Fruit fly (Drosophila melanogaster) whole organism, prepupa: ENCODE measurements around the gene JTBR.

Source experiments
- Blimp-1 ChIP-seq: fragments of 200-800 bp; sonication (Bioruptor generic); optimal IDR thresholded peaks from 3 replicates; lab custom pipeline; 2017; ENCODE audit warnings: missing biosample characterization, missing genetic modification characterization, mild to moderate bottlenecking, moderate library complexity, missing genetic modification reagents
- CG10631 ChIP-seq: fragments of 200-800 bp; sonication (Bioruptor generic); optimal IDR thresholded peaks from 2 replicates; lab custom pipeline; 2016; ENCODE audit warnings: missing biosample characterization, missing genetic modification characterization
- CG10669 ChIP-seq: fragments of 200-800 bp; sonication (Bioruptor generic); optimal IDR thresholded peaks from 3 replicates; lab custom pipeline; 2018; ENCODE audit warnings: missing biosample characterization, mild to moderate bottlenecking, missing genetic modification characterization, moderate library complexity
- CG11294 ChIP-seq: fragments of 200-800 bp; sonication (Bioruptor generic); IDR thresholded peaks from 2 replicates; pipeline ENCODE4 v1.3.6; 2022; ENCODE audit warnings: missing biosample characterization, missing genetic modification characterization
- CG11902 ChIP-seq: fragments of 200-800 bp; sonication (Bioruptor generic); optimal IDR thresholded peaks from 3 replicates; lab custom pipeline; 2016; ENCODE audit warnings: missing biosample characterization, missing genetic modification characterization
- CG15336 ChIP-seq: fragments of 200-800 bp; sonication (Bioruptor generic); IDR thresholded peaks from 2 replicates; pipeline ENCODE4 v1.3.6; 2022; ENCODE audit warnings: missing biosample characterization, missing genetic modification characterization
- CG1621 ChIP-seq: fragments of 200-800 bp; sonication (Bioruptor generic); optimal IDR thresholded peaks from 3 replicates; lab custom pipeline; 2018; ENCODE audit warnings: missing biosample characterization, mild to moderate bottlenecking, missing genetic modification characterization
- CG3032 ChIP-seq: fragments of 200-800 bp; optimal IDR thresholded peaks from 2 replicates; lab custom pipeline; 2019; ENCODE audit warnings: missing biosample characterization, mild to moderate bottlenecking, missing genetic modification characterization, moderate library complexity
- CG31627 ChIP-seq: fragments of 200-800 bp; sonication (Bioruptor generic); optimal IDR thresholded peaks from 3 replicates; lab custom pipeline; 2016; ENCODE audit warnings: missing biosample characterization, missing genetic modification characterization
- CG32006 ChIP-seq: fragments of 200-800 bp; sonication (Bioruptor generic); optimal IDR thresholded peaks from 3 replicates; lab custom pipeline; 2017; ENCODE audit warnings: missing biosample characterization, mild to moderate bottlenecking, missing genetic modification characterization
- CG34406 ChIP-seq: fragments of 200-800 bp; sonication (Bioruptor generic); optimal IDR thresholded peaks from 3 replicates; lab custom pipeline; 2016; ENCODE audit warnings: missing biosample characterization, missing genetic modification characterization
- CG4318 ChIP-seq: fragments of 200-800 bp; sonication (Bioruptor generic); optimal IDR thresholded peaks from 3 replicates; lab custom pipeline; 2017; ENCODE audit warnings: missing biosample characterization, mild to moderate bottlenecking, missing genetic modification characterization
- CG6163 ChIP-seq: fragments of 200-800 bp; sonication (Bioruptor generic); IDR thresholded peaks from 3 replicates; pipeline ENCODE4 v1.3.6; 2022; ENCODE audit warnings: missing biosample characterization, missing genetic modification characterization
- CG6808 ChIP-seq: fragments of 200-800 bp; sonication (Bioruptor generic); optimal IDR thresholded peaks from 3 replicates; lab custom pipeline; 2017; ENCODE audit warnings: missing biosample characterization, missing genetic modification characterization, mild to moderate bottlenecking, moderate library complexity, missing genetic modification reagents
- CG6854 ChIP-seq: fragments of 200-800 bp; sonication (Bioruptor generic); optimal IDR thresholded peaks from 2 replicates; lab custom pipeline; 2017; ENCODE audit warnings: missing biosample characterization, mild to moderate bottlenecking, missing genetic modification characterization
- CG8119 ChIP-seq: fragments of 200-800 bp; sonication (Bioruptor generic); IDR thresholded peaks from 3 replicates; pipeline ENCODE4 v1.3.6; 2022; ENCODE audit warnings: missing biosample characterization, missing genetic modification characterization
- Eip75B ChIP-seq: fragments of 200-800 bp; sonication (Bioruptor generic); optimal IDR thresholded peaks from 3 replicates; lab custom pipeline; 2016; ENCODE audit warnings: missing biosample characterization, missing genetic modification characterization
- Eip93F ChIP-seq: fragments of 200-800 bp; sonication (Bioruptor generic); optimal IDR thresholded peaks from 2 replicates; lab custom pipeline; 2016; ENCODE audit warnings: missing biosample characterization, mild to moderate bottlenecking, missing genetic modification characterization
- Ets96B ChIP-seq: fragments of 200-800 bp; optimal IDR thresholded peaks from 2 replicates; lab custom pipeline; 2019; ENCODE audit warnings: missing biosample characterization, mild to moderate bottlenecking, missing genetic modification characterization, moderate library complexity
- Hr38 ChIP-seq: sonication (Bioruptor generic); optimal IDR thresholded peaks from 2 replicates; lab custom pipeline; 2016; ENCODE audit warnings: missing biosample characterization, missing genetic modification characterization
- Hr39 ChIP-seq: fragments of 200-800 bp; sonication (Bioruptor generic); optimal IDR thresholded peaks from 2 replicates; lab custom pipeline; 2016; ENCODE audit warnings: missing biosample characterization, missing genetic modification characterization
- Hr4 ChIP-seq: fragments of 200-800 bp; sonication (Bioruptor generic); optimal IDR thresholded peaks from 3 replicates; lab custom pipeline; 2016; ENCODE audit warnings: missing biosample characterization, missing genetic modification characterization
- Met ChIP-seq: fragments of 200-800 bp; sonication (Bioruptor generic); optimal IDR thresholded peaks from 3 replicates; lab custom pipeline; 2016; ENCODE audit warnings: missing biosample characterization, missing genetic modification characterization
- OdsH ChIP-seq: fragments of 200-800 bp; sonication (Bioruptor generic); optimal IDR thresholded peaks from 3 replicates; lab custom pipeline; 2016; ENCODE audit warnings: missing biosample characterization, missing genetic modification characterization
- acj6 ChIP-seq: fragments of 200-800 bp; sonication (Bioruptor generic); optimal IDR thresholded peaks from 3 replicates; lab custom pipeline; 2016; ENCODE audit warnings: missing biosample characterization, missing genetic modification characterization
- dsx ChIP-seq: fragments of 200-800 bp; optimal IDR thresholded peaks from 3 replicates; lab custom pipeline; 2019; ENCODE audit warnings: missing biosample characterization, mild to moderate bottlenecking, missing genetic modification characterization, moderate library complexity; ENCODE audit not compliant: poor library complexity, severe bottlenecking
- eg ChIP-seq: fragments of 200-800 bp; sonication (Bioruptor generic); IDR thresholded peaks from 3 replicates; pipeline ENCODE4 v1.3.6; 2022; ENCODE audit warnings: missing biosample characterization, missing genetic modification characterization
- fd59A ChIP-seq: fragments of 200-800 bp; sonication (Bioruptor generic); optimal IDR thresholded peaks from 2 replicates; lab custom pipeline; 2017; ENCODE audit warnings: missing biosample characterization, mild to moderate bottlenecking, missing genetic modification characterization, missing genetic modification reagents
- fkh ChIP-seq: fragments of 200-800 bp; sonication (Bioruptor generic); optimal IDR thresholded peaks from 3 replicates; lab custom pipeline; 2017; ENCODE audit warnings: missing biosample characterization, mild to moderate bottlenecking, missing genetic modification characterization, moderate library complexity
- net ChIP-seq: fragments of 200-800 bp; sonication (Bioruptor generic); optimal IDR thresholded peaks from 3 replicates; lab custom pipeline; 2016; ENCODE audit warnings: missing biosample characterization, missing genetic modification characterization
- ss ChIP-seq, 2 experiments: fragments of 200-800 bp; sonication (Bioruptor generic); optimal IDR thresholded peaks; 2 replicates in 1 of 2; 3 replicates in 1 of 2; lab custom pipeline; 2017 to 2018; ENCODE audit warnings: mild to moderate bottlenecking in 2 of 2, missing biosample characterization in 2 of 2, missing genetic modification characterization in 2 of 2, moderate library complexity in 1 of 2
- svp ChIP-seq: fragments of 200-800 bp; sonication (Bioruptor generic); peaks from one replicate; lab custom pipeline; 2016; ENCODE audit warnings: missing biosample characterization, missing genetic modification characterization
- vri ChIP-seq: fragments of 200-800 bp; sonication (Bioruptor generic); optimal IDR thresholded peaks from 3 replicates; lab custom pipeline; 2016; ENCODE audit warnings: missing biosample characterization, mild to moderate bottlenecking, missing genetic modification characterization

The JTBR gene

DNA sequence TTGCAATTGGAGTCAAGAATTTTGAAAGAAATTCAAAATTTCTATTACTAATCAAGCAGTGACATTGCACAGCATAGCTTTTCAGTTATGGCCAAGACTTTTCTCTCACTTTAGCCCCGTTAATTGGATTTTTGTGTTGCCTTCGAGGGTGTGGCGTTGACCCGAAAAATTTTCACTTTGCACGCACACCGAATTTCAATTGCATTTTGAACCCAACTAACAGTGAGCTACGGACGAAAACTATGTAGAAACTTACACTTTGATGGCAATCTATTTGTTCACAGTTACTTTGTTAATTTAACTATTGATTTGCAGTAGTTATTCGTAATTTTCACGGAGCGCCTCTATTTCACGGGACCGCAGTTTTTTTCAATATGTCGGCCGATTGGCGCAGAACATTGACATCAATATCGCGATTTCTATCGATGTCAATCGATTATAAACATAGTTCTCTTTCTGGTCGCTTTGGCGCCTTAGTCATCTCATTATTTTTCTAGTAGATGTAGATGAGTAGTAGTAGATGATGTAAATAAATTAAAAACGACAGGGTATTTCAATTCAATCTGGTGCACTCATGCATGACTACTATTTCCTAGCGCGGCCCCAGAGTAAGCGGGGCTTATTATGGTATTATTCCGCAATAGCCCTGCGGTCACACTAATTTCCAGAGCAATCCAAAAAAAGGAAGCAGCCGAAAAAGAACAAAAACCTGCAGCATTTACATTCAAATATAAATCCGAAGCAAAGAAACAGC lies 7.5 kb downstream of the JTBR start, which contains the start of the genes alpha-Spec, dlt and Cdc37 (continued):
- no peak for TF ChIP-seq Eip93F (GFP tag; lab: Kevin White, UChicago)

DNA sequence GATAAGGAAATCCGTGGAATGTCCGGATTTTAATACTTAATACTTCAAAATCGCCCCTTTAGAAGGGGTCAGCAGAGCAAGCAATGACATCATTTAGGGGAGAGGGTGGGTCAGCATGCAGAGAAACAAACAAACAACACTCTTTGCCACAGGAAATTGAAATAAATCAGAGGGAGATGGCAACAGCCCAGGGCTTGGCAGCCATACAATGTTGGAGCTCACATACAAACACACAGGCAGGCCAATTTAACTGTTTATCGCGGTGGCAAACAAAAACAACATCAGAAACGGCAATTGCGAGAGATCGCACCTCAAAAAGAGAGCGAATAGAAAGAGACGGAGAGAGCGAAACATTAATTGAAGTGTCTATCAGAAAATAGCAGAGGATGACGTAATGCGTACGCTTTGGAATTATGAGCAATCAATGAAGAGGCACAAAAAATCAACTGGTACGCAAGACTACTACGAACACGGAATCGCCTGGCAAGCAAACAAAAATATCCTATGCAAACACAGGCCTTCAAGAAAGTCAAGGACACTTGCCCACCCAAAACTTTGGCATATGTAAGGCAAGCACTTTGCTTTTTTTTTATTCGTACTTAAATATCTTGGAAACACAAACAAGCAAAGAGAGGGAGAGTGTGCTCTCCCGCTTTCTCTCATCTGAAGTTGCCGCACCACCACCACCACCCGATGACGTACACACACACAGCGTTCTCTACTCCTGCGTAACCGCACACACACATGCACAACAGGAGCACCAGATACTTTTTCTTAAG lies 8.3 kb downstream of the JTBR start:
- TF ChIP-seq CG1621 (no peak), Hr39 (GFP tag; lab: Kevin White, UChicago) (no peak), Eip75B (no peak), Met (GFP tag; lab: Kevin White, UChicago) (no peak), dsx (peak; percentile 99), CG8119 (peak; percentile 33; the same call in 2 of the 3 replicates), net (GFP tag; lab: Kevin White, UChicago) (no peak), CG10631 (no peak), CG10669 (GFP tag; lab: Kevin White, UChicago) (no peak), CG6808 (GFP tag; lab: Kevin White, UChicago) (no peak), vri (peak; percentile 90), CG32006 (no peak), fd59A (no peak), CG6854 (GFP tag; lab: Kevin White, UChicago) (peak; percentile 15), fkh (peak; percentile 63), eg (GFP tag; lab: Robert Waterston, UW) (0 out of 3 replicates have a peak, but pooled peaks have one; percentile 23), ss (GFP tag; optimal IDR thresholded peaks at IDR 0.05; lab: Kevin White, UChicago) (peak in 1 of 2 experiments; percentile 2), Blimp-1 (peak; percentile 50), svp (peak; percentile 85), CG11294 (GFP tag; lab: Robert Waterston, UW) (no peak), CG15336 (GFP tag; lab: Robert Waterston, UW) (peak; percentile 19; the same call in 1 of the 2 replicates), acj6 (no peak), CG6163 (GFP tag; lab: Robert Waterston, UW) (peak; percentile 56)

DNA sequence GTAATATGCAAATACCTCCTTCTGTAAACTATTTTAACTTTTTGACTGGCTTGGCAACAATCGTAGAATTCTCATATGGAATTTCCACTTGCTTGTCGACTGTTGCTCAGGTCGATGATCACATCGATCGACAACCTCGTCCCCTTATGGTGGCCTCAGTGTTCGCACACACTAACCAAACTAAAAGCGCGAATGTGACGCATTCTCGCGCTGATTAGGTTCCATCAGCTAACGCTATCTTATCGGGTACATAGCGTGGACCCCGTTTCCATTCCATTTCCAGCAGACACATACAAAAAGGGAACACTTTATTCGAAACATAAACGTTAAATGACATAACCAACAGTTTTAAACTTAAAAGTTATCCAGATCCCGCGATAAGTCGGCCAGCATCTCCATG lies 13.3 kb downstream of the JTBR start:
- TF ChIP-seq CG3032: no peak
- no peak for TF ChIP-seq Hr38 (GFP tag; lab: Kevin White, UChicago)
- peak; percentile 49 for TF ChIP-seq vri
- TF ChIP-seq, all 60 proteins: peak for 1

DNA sequence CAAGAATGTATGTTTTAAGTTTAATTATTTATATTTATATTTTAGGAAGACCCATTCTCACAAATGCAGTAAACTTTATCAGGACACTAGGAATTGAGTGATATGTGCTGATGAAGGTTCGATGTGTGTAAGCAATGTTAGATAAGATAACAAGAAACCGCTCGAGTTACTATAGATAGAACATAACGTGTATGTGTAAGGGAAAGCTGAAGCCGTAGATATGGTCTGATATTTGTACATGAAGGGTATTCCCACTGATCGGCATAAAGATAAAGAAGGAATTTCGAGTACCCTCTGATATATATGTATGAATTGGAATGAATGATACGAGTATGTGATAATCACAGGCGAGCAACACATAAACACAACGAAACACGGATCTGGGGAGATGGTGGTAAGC lies 18.6 kb downstream of the JTBR start:
- TF ChIP-seq vri: peak; percentile 43
- no peak for TF ChIP-seq Hr4

DNA sequence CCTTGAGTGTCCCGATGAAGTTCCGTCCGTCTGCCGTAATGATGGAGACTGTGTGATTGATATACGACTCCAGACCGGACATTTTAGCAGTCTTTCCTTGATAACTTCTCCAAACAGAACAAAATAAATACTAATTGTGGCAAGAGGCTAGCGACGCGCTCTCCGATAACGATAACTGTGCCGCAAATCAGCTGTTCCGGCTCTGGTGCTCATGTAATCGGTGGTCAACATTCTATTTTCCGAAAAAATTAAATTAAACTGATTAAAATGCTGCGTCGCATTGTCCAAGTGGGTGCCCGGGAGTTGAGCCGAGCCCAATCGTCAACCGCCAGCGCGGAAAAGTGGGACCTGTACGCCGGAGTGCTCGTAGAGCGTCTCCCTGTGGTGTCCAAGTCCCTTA lies 25.4 kb downstream of the JTBR start, which contains the start of the genes CG2021 and mRpL46:
TSS of gene CG2021 (minus strand) at position 163 of the 400 bp plus-strand sequence.
TSS of gene mRpL46 (plus strand) at position 191 of the 400 bp plus-strand sequence.
- TF ChIP-seq CG6854 (GFP tag; lab: Kevin White, UChicago) (no peak), dsx (no peak), svp (no peak), CG8119 (no peak), Ets96B (tag; lab: Kevin White, UChicago) (no peak), CG4318 (GFP tag; lab: Kevin White, UChicago) (no peak), CG11902 (GFP tag; lab: Kevin White, UChicago) (no peak), OdsH (GFP tag; lab: Kevin White, UChicago) (no peak), Hr4 (no peak), CG34406 (GFP tag; lab: Kevin White, UChicago) (no peak), CG31627 (GFP tag; lab: Kevin White, UChicago) (no peak)
